Fruit fly (Drosophila melanogaster) S2 (cell line): ENCODE data around the gene Nagk.

Experiments used
- CG8478 ChIP-seq: fragments of >200 bp; optimal IDR thresholded peaks from 2 replicates; lab custom pipeline; 2018
- CTCF ChIP-seq, 2 experiments: fragments of >200 bp; optimal IDR thresholded peaks; 2 replicates each; lab custom pipeline; 2018

dm6 chr3R:15363608-15364007, 20.6 kb upstream of the Nagk start, which contains the start of gene CG6171:
- TF ChIP-seq CTCF (optimal IDR thresholded peaks at IDR 0.05; lab: Kevin White, UChicago) = no peak
- no peak for TF ChIP-seq CG8478 (lab: Kevin White, UChicago)
